Worm (Caenorhabditis elegans): ENCODE data around the gene dim-1.

The dim-1 gene

ce11 chrX:8089266-8089909 is 31.4 kb upstream of the dim-1 start (continued):
- TF ChIP-seq jun-1 (tag; optimal IDR thresholded peaks at IDR 0.05), result peak; percentile 10
- no peak for TF ChIP-seq pax-3 (tag; optimal IDR thresholded peaks at IDR 0.05)
- TF ChIP-seq efl-1 (optimal IDR thresholded peaks at IDR 0.05), result no peak
- peak; percentile 12 to 69 for TF ChIP-seq efl-1 (GFP tag; optimal IDR thresholded peaks at IDR 0.05 in 1 of 2)
- no peak for TF ChIP-seq lin-13 (GFP tag; optimal IDR thresholded peaks at IDR 0.05)
- peak; percentile 24 for TF ChIP-seq snu-23 (GFP tag; optimal IDR thresholded peaks at IDR 0.05)
- TF ChIP-seq lsy-2 (tag; optimal IDR thresholded peaks at IDR 0.05), result no peak
- TF ChIP-seq nhr-12 (tag; optimal IDR thresholded peaks at IDR 0.05), result no peak
- TF ChIP-seq snpc-4 (tag; optimal IDR thresholded peaks at IDR 0.05), result no peak
- peak; percentile 17; the same call in 1 of the 2 replicates for TF ChIP-seq grh-1 (GFP tag; IDR thresholded peaks at IDR 0.05)
- TF ChIP-seq F16B12.6 (tag; optimal IDR thresholded peaks at IDR 0.05), result peak; percentile 80
- TF ChIP-seq rnt-1 (tag; optimal IDR thresholded peaks at IDR 0.05), result peak; percentile 22
- TF ChIP-seq nhr-71 (tag; optimal IDR thresholded peaks at IDR 0.05), result peak; percentile 23
- TF ChIP-seq ztf-11 (tag; optimal IDR thresholded peaks at IDR 0.05), result no peak
- no peak for TF ChIP-seq mef-2 (tag; optimal IDR thresholded peaks at IDR 0.05)

- TF ChIP-seq nhr-85 (tag) (peak; percentile 15), mab-9 (GFP tag; IDR thresholded peaks at IDR 0.05) (no peak)
Measured at ce11 chrX:8088474-8088873, 30.5 kb upstream of the dim-1 start, which contains the start of gene vem-1. vem-1 (minus strand) TSS chrX:8088574.

ce11 chrX:8086725-8087641 is 29.0 kb upstream of the dim-1 start:
- no peak for TF ChIP-seq fkh-8 (tag; optimal IDR thresholded peaks at IDR 0.05)
- TF ChIP-seq unc-130 (tag; optimal IDR thresholded peaks at IDR 0.05), result no peak
- peak; percentile 53 for TF ChIP-seq nhr-85 (tag)
- TF ChIP-seq pax-3 (tag; optimal IDR thresholded peaks at IDR 0.05), result no peak
- TF ChIP-seq nhr-90 (tag; optimal IDR thresholded peaks at IDR 0.05; ENCODE audit: poor library complexity), result no peak
- no peak for TF ChIP-seq mef-2 (tag; optimal IDR thresholded peaks at IDR 0.05)
- peak; percentile 12 for TF ChIP-seq nhr-71 (tag; optimal IDR thresholded peaks at IDR 0.05)

ce11 chrX:8086450-8086724 is 28.4 kb upstream of the dim-1 start, which contains the start of gene dao-3:
dao-3 (minus strand) TSS chrX:8086550.
- TF ChIP-seq mef-2 (tag; optimal IDR thresholded peaks at IDR 0.05) (no peak), snpc-4 (tag; optimal IDR thresholded peaks at IDR 0.05) (no peak), lin-14 (GFP tag; optimal IDR thresholded peaks at IDR 0.05) (no peak), dpl-1 (GFP tag; optimal IDR thresholded peaks at IDR 0.05) (no peak), isw-1 (GFP tag; IDR thresholded peaks at IDR 0.05) (no peak), ceh-63 (GFP tag; optimal IDR thresholded peaks at IDR 0.05) (no peak), C34B4.2 (tag; optimal IDR thresholded peaks at IDR 0.05) (no peak), swsn-7 (tag; optimal IDR thresholded peaks at IDR 0.05) (no peak), mdl-1 (tag; optimal IDR thresholded peaks at IDR 0.05) (no peak), xbp-1 (tag; optimal IDR thresholded peaks at IDR 0.05) (no peak), skn-1 (tag; optimal IDR thresholded peaks at IDR 0.05) (no peak)

ce11 chrX:8084669-8085068 is 26.6 kb upstream of the dim-1 start:
- TF ChIP-seq sox-4 (tag; optimal IDR thresholded peaks at IDR 0.05) (no peak), grh-1 (GFP tag; IDR thresholded peaks at IDR 0.05) (0 out of 2 replicates have a peak, but pooled peaks have one; percentile 8), nhr-12 (tag; optimal IDR thresholded peaks at IDR 0.05) (no peak)

ce11 chrX:8083919-8084318 is 25.9 kb upstream of the dim-1 start, which contains the start of gene K07E3.4:
K07E3.4 (minus strand) TSS chrX:8084018.
- TF ChIP-seq vab-15 (tag; optimal IDR thresholded peaks at IDR 0.05) (no peak), hlh-4 (tag; optimal IDR thresholded peaks at IDR 0.05) (no peak), nhr-237 (tag; optimal IDR thresholded peaks at IDR 0.05) (no peak), nhr-12 (tag; optimal IDR thresholded peaks at IDR 0.05) (no peak), snpc-4 (tag; optimal IDR thresholded peaks at IDR 0.05) (no peak), jun-1 (tag; optimal IDR thresholded peaks at IDR 0.05) (peak; percentile 52), rnt-1 (tag; optimal IDR thresholded peaks at IDR 0.05) (peak; percentile 19), nhr-90 (tag; optimal IDR thresholded peaks at IDR 0.05; ENCODE audit: poor library complexity) (peak; percentile 88), nhr-85 (tag) (peak; percentile 98), C34B4.2 (tag; optimal IDR thresholded peaks at IDR 0.05) (no peak), hlh-17 (GFP tag; optimal IDR thresholded peaks at IDR 0.05; ENCODE audit: borderline replicate concordance) (no peak), lin-14 (GFP tag; optimal IDR thresholded peaks at IDR 0.05) (peak; percentile 90), fkh-10 (GFP tag; optimal IDR thresholded peaks at IDR 0.05) (no peak), pqm-1 (tag; optimal IDR thresholded peaks at IDR 0.05) (no peak), mef-2 (tag; optimal IDR thresholded peaks at IDR 0.05) (no peak), nhr-71 (tag; optimal IDR thresholded peaks at IDR 0.05) (peak; percentile 86), ceh-82 (tag; optimal IDR thresholded peaks at IDR 0.05) (no peak), egl-13 (tag; optimal IDR thresholded peaks at IDR 0.05) (no peak), dpl-1 (GFP tag; optimal IDR thresholded peaks at IDR 0.05) (no peak), aly-2 (tag; optimal IDR thresholded peaks at IDR 0.05) (no peak)

All from whole organism, L1 larva.